2 fruit fly cellular contexts compared by ENCODE assay signal in genomic region chr2L:16317777-16318610, dm6.
TF ChIP-seq lines count a peak whose summit lies in the region.

No protein-coding gene starts in this region.

TF ChIP-seq in whole organism, embryonic, 481 proteins besides CTCF, POLR2A, EP300 and RAD21 (continued from another document and continues in another):
- peak; percentile 13 for TF ChIP-seq grn (GFP tag; optimal IDR thresholded peaks at IDR 0.05; lab: Kevin White, UChicago)
- TF ChIP-seq CG9797 (GFP tag; optimal IDR thresholded peaks at IDR 0.05; lab: Kevin White, UChicago), result no peak
- no peak for TF ChIP-seq CG4820 (GFP tag; optimal IDR thresholded peaks at IDR 0.05; lab: Kevin White, UChicago)
- TF ChIP-seq CG8944 (GFP tag; optimal IDR thresholded peaks at IDR 0.05; lab: Kevin White, UChicago), result no peak
- peak; percentile 23 for TF ChIP-seq schlank (tag; optimal IDR thresholded peaks at IDR 0.05; lab: Kevin White, UChicago)
- TF ChIP-seq scrt (GFP tag; optimal IDR thresholded peaks at IDR 0.05; lab: Kevin White, UChicago), result peak; percentile 30
- no peak for TF ChIP-seq cg (GFP tag; optimal IDR thresholded peaks at IDR 0.05; lab: Kevin White, UChicago)
- TF ChIP-seq NK7.1 (GFP tag; optimal IDR thresholded peaks at IDR 0.05; lab: Kevin White, UChicago), result peak; percentile 40
- no peak for TF ChIP-seq btn (GFP tag; optimal IDR thresholded peaks at IDR 0.05; lab: Kevin White, UChicago)
- TF ChIP-seq Scr (GFP tag; IDR thresholded peaks at IDR 0.05; lab: Robert Waterston, UW; ENCODE audit: partially characterized antibody), result no peak
- TF ChIP-seq E2f2 (GFP tag; IDR thresholded peaks at IDR 0.05; lab: Robert Waterston, UW), result 0 out of 2 replicates have a peak, but pooled peaks have one; percentile 19
- no peak for TF ChIP-seq CG10565 (GFP tag; optimal IDR thresholded peaks at IDR 0.05; lab: Kevin White, UChicago)
- peak; percentile 18 for TF ChIP-seq CG9817 (tag; optimal IDR thresholded peaks at IDR 0.05; lab: Kevin White, UChicago)
- peak; percentile 45 for TF ChIP-seq Sox100B (GFP tag; optimal IDR thresholded peaks at IDR 0.05; lab: Kevin White, UChicago)
- peak; percentile 84 for TF ChIP-seq caup (GFP tag; optimal IDR thresholded peaks at IDR 0.05; lab: Kevin White, UChicago; ENCODE audit: severe bottlenecking)
- no peak for TF ChIP-seq p53 (GFP tag; optimal IDR thresholded peaks at IDR 0.05; lab: Kevin White, UChicago)
- peak; percentile 34; the same call in 1 of the 2 replicates for TF ChIP-seq CG3847 (GFP tag; IDR thresholded peaks at IDR 0.05; lab: Robert Waterston, UW)
- no peak for TF ChIP-seq D19A (tag; optimal IDR thresholded peaks at IDR 0.05; lab: Kevin White, UChicago)
- no peak for TF ChIP-seq ham (GFP tag; IDR thresholded peaks at IDR 0.05; lab: Robert Waterston, UW)
- no peak for TF ChIP-seq CG33557 (GFP tag; optimal IDR thresholded peaks at IDR 0.05; lab: Kevin White, UChicago)
- no peak for TF ChIP-seq lola (GFP tag; optimal IDR thresholded peaks at IDR 0.05; lab: Kevin White, UChicago)
- TF ChIP-seq eyg (GFP tag; optimal IDR thresholded peaks at IDR 0.05; lab: Kevin White, UChicago), result peak; percentile 40
- peak; percentile 72 for TF ChIP-seq odd (GFP tag; optimal IDR thresholded peaks at IDR 0.05; lab: Kevin White, UChicago)
- TF ChIP-seq sim (GFP tag; IDR thresholded peaks at IDR 0.05; lab: Robert Waterston, UW), result no peak
- no peak for TF ChIP-seq CG10321 (GFP tag; IDR thresholded peaks at IDR 0.05; lab: Robert Waterston, UW)
- TF ChIP-seq Rx (GFP tag; IDR thresholded peaks at IDR 0.05; lab: Robert Waterston, UW), result no peak
- no peak for TF ChIP-seq Hr3 (GFP tag; optimal IDR thresholded peaks at IDR 0.05; lab: Kevin White, UChicago)
- TF ChIP-seq pfk (GFP tag; optimal IDR thresholded peaks at IDR 0.05; lab: Kevin White, UChicago), result peak; percentile 48
- TF ChIP-seq danr (GFP tag; IDR thresholded peaks at IDR 0.05; lab: Robert Waterston, UW), result peak; percentile 36; the same call in 1 of the 2 replicates
- TF ChIP-seq pita (GFP tag; optimal IDR thresholded peaks at IDR 0.05; lab: Kevin White, UChicago), result no peak
- no peak for TF ChIP-seq ind (GFP tag; optimal IDR thresholded peaks at IDR 0.05; lab: Kevin White, UChicago)
- no peak for TF ChIP-seq zfh2 (GFP tag; optimal IDR thresholded peaks at IDR 0.05; lab: Kevin White, UChicago)
- TF ChIP-seq sd (tag; optimal IDR thresholded peaks at IDR 0.05; lab: Kevin White, UChicago), result no peak
- no peak for TF ChIP-seq Chrac-16 (GFP tag; optimal IDR thresholded peaks at IDR 0.05; lab: Kevin White, UChicago)
- no peak for TF ChIP-seq CG30431 (GFP tag; optimal IDR thresholded peaks at IDR 0.05; lab: Kevin White, UChicago)
- no peak for TF ChIP-seq CG1602 (GFP tag; optimal IDR thresholded peaks at IDR 0.05; lab: Kevin White, UChicago)
- TF ChIP-seq CG6654 (GFP tag; optimal IDR thresholded peaks at IDR 0.05; lab: Kevin White, UChicago), result no peak
- TF ChIP-seq pnt (GFP tag; optimal IDR thresholded peaks at IDR 0.05; lab: Kevin White, UChicago), result no peak
- TF ChIP-seq slou (GFP tag; optimal IDR thresholded peaks at IDR 0.05; lab: Kevin White, UChicago), result no peak
- TF ChIP-seq CG13624 (GFP tag; optimal IDR thresholded peaks at IDR 0.05; lab: Kevin White, UChicago), result no peak
- TF ChIP-seq YL-1 (GFP tag; optimal IDR thresholded peaks at IDR 0.05; lab: Kevin White, UChicago), result peak; percentile 44
- TF ChIP-seq CG6791 (GFP tag; IDR thresholded peaks at IDR 0.05; lab: Robert Waterston, UW; ENCODE audit: partially characterized antibody), result no peak
- no peak for TF ChIP-seq nom (GFP tag; optimal IDR thresholded peaks at IDR 0.05; lab: Kevin White, UChicago)
- no peak for TF ChIP-seq Opbp (GFP tag; IDR thresholded peaks at IDR 0.05; lab: Robert Waterston, UW; ENCODE audit: partially characterized antibody)
- TF ChIP-seq Rfx (GFP tag; IDR thresholded peaks at IDR 0.05; lab: Robert Waterston, UW), result peak; percentile 55; the same call in 1 of the 2 replicates
- no peak for TF ChIP-seq hbn (GFP tag; IDR thresholded peaks at IDR 0.05; lab: Robert Waterston, UW; ENCODE audit: partially characterized antibody)
- TF ChIP-seq Dek (tag; optimal IDR thresholded peaks at IDR 0.05; lab: Kevin White, UChicago), result peak; percentile 38
- TF ChIP-seq CG30403 (GFP tag; optimal IDR thresholded peaks at IDR 0.05; lab: Kevin White, UChicago), result no peak
- TF ChIP-seq CoRest (tag; optimal IDR thresholded peaks at IDR 0.05; lab: Kevin White, UChicago), result peak; percentile 16
- no peak for TF ChIP-seq lov (optimal IDR thresholded peaks at IDR 0.05; lab: Kevin White, UChicago)
- TF ChIP-seq lov (GFP tag; IDR thresholded peaks at IDR 0.05; lab: Robert Waterston, UW), result no peak; the same call in 2 of the 3 replicates
- 0 out of 2 replicates have a peak, but pooled peaks have one; percentile 38 for TF ChIP-seq chm (GFP tag; IDR thresholded peaks at IDR 0.05; lab: Robert Waterston, UW)
- TF ChIP-seq CG17568 (GFP tag; optimal IDR thresholded peaks at IDR 0.05; lab: Kevin White, UChicago), result peak; percentile 67
- TF ChIP-seq emc (GFP tag; optimal IDR thresholded peaks at IDR 0.05; lab: Kevin White, UChicago), result no peak
- TF ChIP-seq CG17328 (GFP tag; IDR thresholded peaks at IDR 0.05; lab: Robert Waterston, UW), result no peak
- no peak for TF ChIP-seq bab2 (GFP tag; optimal IDR thresholded peaks at IDR 0.05; lab: Kevin White, UChicago)
- no peak for TF ChIP-seq zf30C (GFP tag; optimal IDR thresholded peaks at IDR 0.05; lab: Kevin White, UChicago)
- TF ChIP-seq dan (GFP tag; IDR thresholded peaks at IDR 0.05; lab: Robert Waterston, UW), result no peak
- peak; percentile 19 for TF ChIP-seq salm (tag; optimal IDR thresholded peaks at IDR 0.05; lab: Kevin White, UChicago)
- TF ChIP-seq Antp (GFP tag; optimal IDR thresholded peaks at IDR 0.05; lab: Kevin White, UChicago), result no peak
- TF ChIP-seq hkb (optimal IDR thresholded peaks at IDR 0.05; lab: Kevin White, UChicago), result no peak
- TF ChIP-seq hkb (GFP tag; IDR thresholded peaks at IDR 0.05; lab: Robert Waterston, UW), result peak; percentile 57
- TF ChIP-seq jing (GFP tag; optimal IDR thresholded peaks at IDR 0.05; lab: Kevin White, UChicago), result no peak
- TF ChIP-seq bigmax (GFP tag; optimal IDR thresholded peaks at IDR 0.05; lab: Kevin White, UChicago), result no peak
- TF ChIP-seq MBD-R2 (GFP tag; IDR thresholded peaks at IDR 0.05; lab: Robert Waterston, UW), result no peak; the same call in 1 of the 2 replicates
- no peak for TF ChIP-seq CG1603 (tag; optimal IDR thresholded peaks at IDR 0.05; lab: Kevin White, UChicago)
- TF ChIP-seq C15 (GFP tag; IDR thresholded peaks at IDR 0.05; lab: Robert Waterston, UW), result no peak

TF ChIP-seq in whole organism, wandering third instar larva, 38 proteins besides CTCF, POLR2A, EP300 and RAD21 (continued from another document):
- no peak for TF ChIP-seq ey (GFP tag; optimal IDR thresholded peaks at IDR 0.05; lab: Kevin White, UChicago)
